Worm (Caenorhabditis elegans): ENCODE measurements around the gene pap-1.

DNA sequence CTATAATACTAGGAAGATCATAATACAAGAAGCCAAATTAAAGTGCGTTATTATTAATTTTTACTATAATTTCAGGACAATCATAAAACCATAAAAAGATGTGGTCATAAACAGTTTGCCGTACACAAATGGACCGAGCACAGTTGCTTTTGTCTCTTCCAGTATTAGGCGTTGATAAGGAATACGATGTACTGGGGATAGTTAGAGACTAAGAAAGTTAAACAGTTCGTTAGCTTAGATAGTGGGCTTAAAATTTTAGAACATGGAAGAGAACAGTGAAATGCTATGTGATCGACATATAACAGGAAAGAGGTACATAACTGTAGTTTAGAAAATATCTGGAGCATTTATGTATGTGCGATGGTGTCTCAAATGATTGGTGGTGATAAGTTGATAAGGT, 43.6 kb downstream of the pap-1 start:
- TF ChIP-seq nhr-12 (tag; optimal IDR thresholded peaks at IDR 0.05) (no peak), nfya-1 (tag; optimal IDR thresholded peaks at IDR 0.05; ENCODE audit: insufficient read depth) (no peak), jun-1 (tag; optimal IDR thresholded peaks at IDR 0.05) (no peak), zag-1 (tag; optimal IDR thresholded peaks at IDR 0.05) (no peak), ztf-4 (tag; optimal IDR thresholded peaks at IDR 0.05) (no peak), nhr-76 (tag; optimal IDR thresholded peaks at IDR 0.05) (no peak)

All from whole organism, L3 larva.